Worm (Caenorhabditis elegans) whole organism, L2 larva: Measurements from ENCODE around the gene cyp-29A2.

ENCODE experiments used
- blmp-1 ChIP-seq: sonication (generic microtip); optimal IDR thresholded peaks from 2 replicates; lab custom pipeline; 2017; ENCODE audit warnings: missing genetic modification characterization, mild to moderate bottlenecking, missing compliant biosample characterization, antibody characterized with exemption, moderate library complexity; ENCODE audit not compliant: insufficient read depth
- nhr-10 ChIP-seq: sonication (generic microtip); optimal IDR thresholded peaks from 2 replicates; lab custom pipeline; 2017; ENCODE audit warnings: missing biosample characterization, missing genetic modification characterization
- nhr-237 ChIP-seq: fragments of 150-350 bp; optimal IDR thresholded peaks from 2 replicates; lab custom pipeline; 2014; ENCODE audit warnings: missing biosample characterization, missing genetic modification characterization
- snpc-4 ChIP-seq: fragments of 150-350 bp; optimal IDR thresholded peaks from 2 replicates; lab custom pipeline; 2014; ENCODE audit warnings: missing biosample characterization, missing genetic modification characterization
- unc-62 ChIP-seq: fragments of 150-350 bp; optimal IDR thresholded peaks from 2 replicates; lab custom pipeline; 2014; ENCODE audit warnings: missing biosample characterization, missing genetic modification reagents, missing genetic modification characterization
- ztf-11 ChIP-seq: sonication (generic microtip); optimal IDR thresholded peaks from 2 replicates; lab custom pipeline; 2017; ENCODE audit warnings: missing biosample characterization, missing genetic modification characterization
- ztf-4 ChIP-seq: fragments of 150-350 bp; optimal IDR thresholded peaks from 2 replicates; lab custom pipeline; 2014; ENCODE audit warnings: missing biosample characterization, missing genetic modification characterization

DNA sequence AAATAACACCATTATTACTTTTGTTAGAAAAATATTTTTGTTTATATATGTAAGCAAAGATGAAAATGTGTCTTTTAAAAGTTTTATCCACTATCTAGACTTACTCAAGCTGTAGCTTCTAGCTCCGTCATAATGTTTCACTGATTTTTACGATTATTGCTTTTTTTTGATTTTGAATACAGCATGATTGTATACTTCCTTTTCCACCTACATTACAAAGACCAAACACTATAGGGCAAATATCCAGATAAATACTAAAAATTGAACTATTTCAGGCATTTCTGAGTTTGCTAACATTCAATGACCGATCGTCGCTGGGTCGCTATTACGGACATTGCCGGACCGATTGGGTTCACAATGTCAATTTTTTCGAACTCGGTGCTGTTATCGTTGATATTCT lies 49.3 kb downstream of the cyp-29A2 start, which contains the start of gene str-116:
- no peak for TF ChIP-seq blmp-1
- no peak for TF ChIP-seq snpc-4 (tag; lab: Kevin White, UChicago)
- TF ChIP-seq nhr-237 (tag; lab: Kevin White, UChicago): no peak
- TF ChIP-seq nhr-10 (tag; lab: Kevin White, UChicago): no peak
- TF ChIP-seq ztf-11 (tag; lab: Kevin White, UChicago): no peak
- no peak for TF ChIP-seq unc-62 (GFP tag; lab: Kevin White, UChicago)
- no peak for TF ChIP-seq ztf-4 (tag; lab: Kevin White, UChicago)
